Fruit fly (Drosophila melanogaster): ENCODE results near the gene CG3558.
A peak's percentile ranks its signal among the peaks of the same experiment; 100 is the strongest.

Gene CG3558

DNA sequence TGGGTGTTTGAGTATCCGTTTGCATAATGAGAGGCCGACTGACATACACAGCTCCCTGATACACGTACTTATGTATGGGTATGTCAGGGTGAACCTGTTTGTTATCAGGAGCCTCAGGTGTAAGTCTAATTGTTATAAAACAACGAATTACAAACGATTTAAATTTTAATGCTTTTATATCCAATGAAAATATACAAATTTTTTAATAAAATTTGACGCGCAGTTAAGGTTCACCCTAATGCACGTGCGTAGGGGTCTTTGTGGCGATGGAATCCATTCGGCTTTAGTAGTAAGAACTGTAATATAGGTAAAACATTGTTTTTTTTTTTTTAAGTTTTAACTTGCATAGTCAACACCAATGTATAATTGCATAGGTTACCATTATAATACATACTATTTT, 48.2 kb upstream of the CG3558 start (continued):
- no peak for TF ChIP-seq lola (GFP tag; optimal IDR thresholded peaks at IDR 0.05)
- TF ChIP-seq cwo (GFP tag; optimal IDR thresholded peaks at IDR 0.05), result peak; percentile 18
- TF ChIP-seq CkIIα-i1 (GFP tag; IDR thresholded peaks at IDR 0.05), result no peak
- no peak for TF ChIP-seq Abd-B (GFP tag; optimal IDR thresholded peaks at IDR 0.05)
- TF ChIP-seq CG17802 (tag; optimal IDR thresholded peaks at IDR 0.05), result no peak
- no peak for TF ChIP-seq shn (GFP tag; optimal IDR thresholded peaks at IDR 0.05)
- TF ChIP-seq CG4854 (GFP tag; optimal IDR thresholded peaks at IDR 0.05), result no peak
- TF ChIP-seq caup (GFP tag; optimal IDR thresholded peaks at IDR 0.05; ENCODE audit: severe bottlenecking), result peak; percentile 6
- TF ChIP-seq CG10979 (tag; optimal IDR thresholded peaks at IDR 0.05), result peak; percentile 5
- TF ChIP-seq Ssrp (tag; optimal IDR thresholded peaks at IDR 0.05), result no peak
- TF ChIP-seq tna (GFP tag; IDR thresholded peaks at IDR 0.05; ENCODE audit: partially characterized antibody), result no peak
- TF ChIP-seq Mes4 (GFP tag; optimal IDR thresholded peaks at IDR 0.05), result no peak
- 0 out of 2 replicates have a peak, but pooled peaks have one; percentile 8 for TF ChIP-seq CG6689 (GFP tag; IDR thresholded peaks at IDR 0.05)
- no peak for TF ChIP-seq Hr3 (GFP tag; optimal IDR thresholded peaks at IDR 0.05)
- peak; percentile 46 for TF ChIP-seq CG2120 (GFP tag; optimal IDR thresholded peaks at IDR 0.05)
- no peak for TF ChIP-seq CG4424 (GFP tag; optimal IDR thresholded peaks at IDR 0.05)
- TF ChIP-seq bsh (GFP tag; optimal IDR thresholded peaks at IDR 0.05), result peak in 1 of 2 experiments; percentile 25
- TF ChIP-seq salm (tag; optimal IDR thresholded peaks at IDR 0.05), result no peak
- no peak for TF ChIP-seq CG31224 (GFP tag; IDR thresholded peaks at IDR 0.05)
- no peak for TF ChIP-seq CG17361 (GFP tag; IDR thresholded peaks at IDR 0.05)
- TF ChIP-seq CG6765 (GFP tag; optimal IDR thresholded peaks at IDR 0.05), result no peak
- 0 out of 2 replicates have a peak, but pooled peaks have one; percentile 14 for TF ChIP-seq CG32772 (GFP tag; IDR thresholded peaks at IDR 0.05)
- no peak for TF ChIP-seq Bgb (GFP tag; IDR thresholded peaks at IDR 0.05; ENCODE audit: partially characterized antibody)
- TF ChIP-seq CG7556 (GFP tag; optimal IDR thresholded peaks at IDR 0.05), result no peak
- TF ChIP-seq da (GFP tag; optimal IDR thresholded peaks at IDR 0.05), result no peak
- no peak for TF ChIP-seq unpg (GFP tag; optimal IDR thresholded peaks at IDR 0.05)
- no peak for TF ChIP-seq CG10543 (GFP tag; optimal IDR thresholded peaks at IDR 0.05)
- no peak for TF ChIP-seq CG3838 (GFP tag; optimal IDR thresholded peaks at IDR 0.05)
- no peak for TF ChIP-seq CG17359 (tag; optimal IDR thresholded peaks at IDR 0.05)
- no peak for TF ChIP-seq Pdp1 (GFP tag; optimal IDR thresholded peaks at IDR 0.05)
- TF ChIP-seq Fer3 (tag; optimal IDR thresholded peaks at IDR 0.05), result peak; percentile 14
- no peak for TF ChIP-seq CG12744 (GFP tag; optimal IDR thresholded peaks at IDR 0.05)
- TF ChIP-seq CG18011 (GFP tag; optimal IDR thresholded peaks at IDR 0.05), result no peak
- TF ChIP-seq az2 (GFP tag; optimal IDR thresholded peaks at IDR 0.05), result no peak
- TF ChIP-seq CG4360 (GFP tag; IDR thresholded peaks at IDR 0.05), result no peak
- TF ChIP-seq row (GFP tag; IDR thresholded peaks at IDR 0.05), result peak; percentile 30; the same call in 1 of the 3 replicates
- TF ChIP-seq Hsf (GFP tag; optimal IDR thresholded peaks at IDR 0.05), result peak; percentile 9
- TF ChIP-seq CG13424 (tag; optimal IDR thresholded peaks at IDR 0.05), result peak; percentile 3
- no peak for TF ChIP-seq so (GFP tag; IDR thresholded peaks at IDR 0.05)
- TF ChIP-seq tgo (GFP tag; IDR thresholded peaks at IDR 0.05), result no peak
- TF ChIP-seq CG6654 (GFP tag; optimal IDR thresholded peaks at IDR 0.05), result no peak
- no peak for TF ChIP-seq Lim3 (GFP tag; IDR thresholded peaks at IDR 0.05)
- no peak for TF ChIP-seq ranshi (GFP tag; IDR thresholded peaks at IDR 0.05)
- TF ChIP-seq Rfx (GFP tag; IDR thresholded peaks at IDR 0.05), result 0 out of 2 replicates have a peak, but pooled peaks have one; percentile 18
- no peak for TF ChIP-seq CG11456 (GFP tag; IDR thresholded peaks at IDR 0.05)
- no peak for TF ChIP-seq trem (tag; optimal IDR thresholded peaks at IDR 0.05)
- TF ChIP-seq psq (GFP tag; optimal IDR thresholded peaks at IDR 0.05), result no peak
- TF ChIP-seq gem (tag; optimal IDR thresholded peaks at IDR 0.05), result peak; percentile 22
- TF ChIP-seq CG18262 (tag; optimal IDR thresholded peaks at IDR 0.05), result no peak
- no peak for TF ChIP-seq CG11093 (GFP tag; IDR thresholded peaks at IDR 0.05)
- TF ChIP-seq CG7987 (GFP tag; optimal IDR thresholded peaks at IDR 0.05), result no peak
